Fruit fly (Drosophila melanogaster) S2 (cell line): Measurements from ENCODE around the gene CG15399.

Source experiments
- CG8478 ChIP-seq: fragments of >200 bp; optimal IDR thresholded peaks from 2 replicates; lab custom pipeline; 2018
- CTCF ChIP-seq, 2 experiments: fragments of >200 bp; optimal IDR thresholded peaks; 2 replicates each; lab custom pipeline; 2018

DNA sequence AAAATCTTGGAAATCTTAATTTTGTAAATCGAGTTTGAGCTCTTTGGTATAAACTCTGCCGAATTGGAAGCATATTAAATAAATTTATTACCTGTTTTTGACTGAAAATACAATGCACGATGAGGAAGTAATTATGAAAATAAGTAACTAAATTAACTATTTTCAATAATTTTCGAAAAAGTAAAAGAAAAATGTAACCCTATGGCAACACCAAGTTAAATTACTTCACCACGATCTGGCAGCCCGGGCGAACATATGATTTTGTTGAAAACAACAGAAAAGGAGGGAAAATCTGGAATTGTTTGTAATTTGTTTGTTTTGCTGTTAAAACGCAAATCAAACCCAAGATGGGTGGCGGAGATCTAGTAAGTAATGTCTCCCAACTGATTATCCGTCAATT, 26.7 kb downstream of the CG15399 start, which contains the start of the genes CG9961 and Cwc25:
- TF ChIP-seq CG8478 (lab: Kevin White, UChicago) (no peak), CTCF (optimal IDR thresholded peaks at IDR 0.05; lab: Kevin White, UChicago) (no peak)
